Worm (Caenorhabditis elegans) whole organism, young adult: ENCODE measurements around the gene acs-7.

ENCODE experiments used
- F49E8.2 ChIP-seq: sonication (generic microtip); optimal IDR thresholded peaks from 3 replicates; lab custom pipeline; 2017; ENCODE audit warnings: missing genetic modification characterization, mild to moderate bottlenecking, missing compliant biosample characterization, antibody characterized with exemption, moderate library complexity; ENCODE audit not compliant: insufficient read depth
- cebp-1 ChIP-seq, 2 experiments: fragments of 200-800 bp in 1 of 2; sonication (Bioruptor generic) in 1 of 2; sonication (generic microtip) in 1 of 2; IDR thresholded peaks in 1 of 2; optimal IDR thresholded peaks in 1 of 2; 2 replicates each; pipeline versions ENCODE4 v1.3.6 to Lab custom; 2017 to 2022; ENCODE audit warnings: missing compliant biosample characterization in 2 of 2, missing genetic modification characterization in 2 of 2, mild to moderate bottlenecking in 1 of 2, missing genetic modification reagents in 1 of 2, moderate library complexity in 1 of 2
- ceh-91 ChIP-seq: fragments of 200-800 bp; sonication (Bioruptor generic); IDR thresholded peaks from 2 replicates; pipeline ENCODE4 v1.3.6; 2022; ENCODE audit warnings: missing genetic modification reagents, missing genetic modification characterization, missing compliant biosample characterization
- nhr-179 ChIP-seq: sonication (generic microtip); optimal IDR thresholded peaks from 2 replicates; lab custom pipeline; 2016; ENCODE audit warnings: mild to moderate bottlenecking, missing genetic modification characterization, missing compliant biosample characterization
- snpc-4 ChIP-seq, 5 experiments: fragments of 150-350 bp in 1 of 5; sonication (generic microtip) in 4 of 5; optimal IDR thresholded peaks; 2 replicates each; lab custom pipeline; 2014 to 2018; ENCODE audit warnings: missing genetic modification characterization in 5 of 5, missing biosample characterization in 3 of 5, antibody characterized with exemption in 2 of 5, mild to moderate bottlenecking in 2 of 5, missing compliant biosample characterization in 2 of 5, missing genotype in 2 of 5, moderate library complexity in 2 of 5, missing genetic modification reagents in 1 of 5
- sptf-2 ChIP-seq: fragments of 200-800 bp; sonication (Bioruptor generic); optimal IDR thresholded peaks from 2 replicates; lab custom pipeline; 2018; ENCODE audit warnings: mild to moderate bottlenecking, missing genetic modification characterization, missing compliant biosample characterization

DNA sequence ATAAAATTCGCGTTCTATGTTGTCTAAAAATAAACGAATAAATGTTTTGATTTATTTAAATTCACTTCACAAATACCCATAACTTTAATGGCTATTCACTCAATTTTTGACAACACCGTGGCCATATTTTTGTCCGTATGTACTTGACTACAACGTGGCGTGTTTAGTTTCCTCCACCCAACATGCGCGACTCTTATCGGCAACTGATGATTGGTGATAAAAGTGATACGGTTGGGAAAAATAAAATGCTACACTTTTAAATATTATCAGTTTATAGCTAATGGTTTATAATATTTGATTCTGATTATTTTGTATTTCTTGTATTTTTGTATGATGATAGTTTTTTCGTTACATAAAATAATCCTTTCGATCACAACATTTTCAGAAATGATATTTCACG lies at the start of gene acs-7:
- TF ChIP-seq sptf-2 (GFP tag; lab: Kevin White, UChicago) (no peak), F49E8.2 (tag; lab: Kevin White, UChicago) (no peak), nhr-179 (tag; lab: Kevin White, UChicago) (no peak), cebp-1 (GFP tag; IDR thresholded peaks at IDR 0.05; lab: Robert Waterston, UW) (no peak), cebp-1 (tag; optimal IDR thresholded peaks at IDR 0.05; lab: Kevin White, UChicago) (no peak), snpc-4 (GFP tag; optimal IDR thresholded peaks at IDR 0.05; lab: Kevin White, UChicago) (no peak), snpc-4 (tag; optimal IDR thresholded peaks at IDR 0.05; lab: Kevin White, UChicago) (no peak), ceh-91 (GFP tag; lab: Robert Waterston, UW) (no peak)
